Worm (Caenorhabditis elegans) whole organism, young adult: ENCODE measurements around the gene gst-4.

Experiments used
- D2030.7 ChIP-seq: fragments of 200-800 bp; sonication (Bioruptor generic); IDR thresholded peaks from 2 replicates; pipeline ENCODE4 v1.3.6; 2022; ENCODE audit warnings: missing genetic modification reagents, missing genetic modification characterization, missing compliant biosample characterization
- F10E7.11 ChIP-seq: sonication (generic microtip); optimal IDR thresholded peaks from 2 replicates; lab custom pipeline; 2017; ENCODE audit warnings: mild to moderate bottlenecking, missing genetic modification characterization, moderate library complexity, missing compliant biosample characterization
- F22D6.2 ChIP-seq: sonication (generic microtip); optimal IDR thresholded peaks from 2 replicates; lab custom pipeline; 2016; ENCODE audit warnings: mild to moderate bottlenecking, missing genetic modification characterization, missing compliant biosample characterization
- F33H1.4 ChIP-seq: fragments of 200-800 bp; sonication (Bioruptor generic); IDR thresholded peaks from 2 replicates; pipeline ENCODE4 v1.3.6; 2022; ENCODE audit warnings: missing genetic modification reagents, missing genetic modification characterization, missing compliant biosample characterization
- F52B5.7 ChIP-seq: sonication (generic microtip); optimal IDR thresholded peaks from 2 replicates; lab custom pipeline; 2016; ENCODE audit warnings: mild to moderate bottlenecking, missing genetic modification characterization, missing compliant biosample characterization
- F55B11.4 ChIP-seq: sonication (generic microtip); optimal IDR thresholded peaks from 2 replicates; lab custom pipeline; 2016; ENCODE audit warnings: missing compliant biosample characterization, missing genetic modification characterization, borderline replicate concordance; ENCODE audit not compliant: insufficient read depth
- K12H6.12 ChIP-seq: fragments of 200-800 bp; sonication (Bioruptor generic); optimal IDR thresholded peaks from 2 replicates; lab custom pipeline; 2018; ENCODE audit warnings: mild to moderate bottlenecking, missing genetic modification characterization, missing compliant biosample characterization
- T07F8.4 ChIP-seq: sonication (generic microtip); optimal IDR thresholded peaks from 2 replicates; lab custom pipeline; 2016; ENCODE audit warnings: mild to moderate bottlenecking, missing genetic modification characterization, moderate library complexity, missing compliant biosample characterization
- ZK185.1 ChIP-seq: sonication (generic microtip); optimal IDR thresholded peaks from 2 replicates; lab custom pipeline; 2016; ENCODE audit warnings: mild to moderate bottlenecking, missing genetic modification characterization, missing compliant biosample characterization; ENCODE audit not compliant: poor library complexity, severe bottlenecking
- aptf-2 ChIP-seq: fragments of 200-800 bp; sonication (Bioruptor generic); conservative IDR thresholded peaks from 2 replicates; pipeline ENCODE4 v1.3.6; 2022; ENCODE audit warnings: missing genetic modification reagents, missing genetic modification characterization, missing compliant biosample characterization
- bed-2 ChIP-seq: fragments of 200-800 bp; sonication (Bioruptor generic); IDR thresholded peaks from 2 replicates; pipeline ENCODE4 v1.3.6; 2022; ENCODE audit warnings: missing genetic modification reagents, missing genetic modification characterization, missing compliant biosample characterization
- ccch-3 ChIP-seq: fragments of 200-800 bp; sonication (Bioruptor generic); optimal IDR thresholded peaks from 2 replicates; lab custom pipeline; 2018; ENCODE audit warnings: mild to moderate bottlenecking, missing genetic modification characterization, missing compliant biosample characterization
- ceh-100 ChIP-seq: fragments of 200-800 bp; sonication (Bioruptor generic); IDR thresholded peaks from 2 replicates; pipeline ENCODE4 v1.3.6; 2022; ENCODE audit warnings: missing genetic modification reagents, missing genetic modification characterization, missing compliant biosample characterization
- ceh-27 ChIP-seq: fragments of 200-800 bp; sonication (Bioruptor generic); optimal IDR thresholded peaks from 2 replicates; lab custom pipeline; 2018; ENCODE audit warnings: mild to moderate bottlenecking, missing genetic modification characterization, moderate library complexity, missing compliant biosample characterization
- ceh-40 ChIP-seq: fragments of 200-800 bp; sonication (Bioruptor generic); IDR thresholded peaks from 2 replicates; pipeline ENCODE4 v1.3.6; 2022; ENCODE audit warnings: missing genetic modification characterization, missing compliant biosample characterization
- ceh-79 ChIP-seq: sonication (generic microtip); optimal IDR thresholded peaks from 2 replicates; lab custom pipeline; 2017; ENCODE audit warnings: mild to moderate bottlenecking, missing genetic modification characterization, missing compliant biosample characterization
- die-1 ChIP-seq: sonication (generic microtip); optimal IDR thresholded peaks from 2 replicates; lab custom pipeline; 2016; ENCODE audit warnings: missing genotype, mild to moderate bottlenecking, missing genetic modification characterization, missing compliant biosample characterization
- egl-18 ChIP-seq: fragments of 200-800 bp; sonication (Bioruptor generic); IDR thresholded peaks from 2 replicates; pipeline ENCODE4 v1.3.6; 2022; ENCODE audit warnings: missing genetic modification reagents, missing genetic modification characterization, missing compliant biosample characterization
- egrh-3 ChIP-seq: fragments of 200-800 bp; sonication (Bioruptor generic); IDR thresholded peaks from 2 replicates; pipeline ENCODE4 v1.3.6; 2022; ENCODE audit warnings: missing genetic modification reagents, missing genetic modification characterization, missing compliant biosample characterization
- gei-17 ChIP-seq: fragments of 200-800 bp; sonication (Bioruptor generic); optimal IDR thresholded peaks from 2 replicates; lab custom pipeline; 2018; ENCODE audit warnings: mild to moderate bottlenecking, missing genetic modification characterization, missing compliant biosample characterization
- lir-1 ChIP-seq: fragments of 200-800 bp; sonication (Bioruptor generic); conservative IDR thresholded peaks from 2 replicates; pipeline ENCODE4 v1.3.6; 2022; ENCODE audit warnings: missing genetic modification reagents, missing genetic modification characterization, missing compliant biosample characterization
- lsl-1 ChIP-seq: fragments of 200-800 bp; sonication (Bioruptor generic); optimal IDR thresholded peaks from 2 replicates; lab custom pipeline; 2018; ENCODE audit warnings: mild to moderate bottlenecking, missing genetic modification characterization, moderate library complexity, missing compliant biosample characterization
- madf-10 ChIP-seq: sonication (generic microtip); optimal IDR thresholded peaks from 2 replicates; lab custom pipeline; 2016; ENCODE audit warnings: mild to moderate bottlenecking, missing genetic modification characterization, missing compliant biosample characterization
- madf-6 ChIP-seq: fragments of 200-800 bp; sonication (Bioruptor generic); IDR thresholded peaks from 2 replicates; pipeline ENCODE4 v1.3.6; 2022; ENCODE audit warnings: missing genetic modification reagents, missing genetic modification characterization, missing compliant biosample characterization
- madf-8 ChIP-seq: fragments of 200-800 bp; sonication (Bioruptor generic); conservative IDR thresholded peaks from 2 replicates; pipeline ENCODE4 v1.3.6; 2022; ENCODE audit warnings: missing genetic modification reagents, missing genetic modification characterization, missing compliant biosample characterization
- mes-4 ChIP-seq: sonication (generic microtip); optimal IDR thresholded peaks from 2 replicates; lab custom pipeline; 2016; ENCODE audit warnings: missing genotype, missing genetic modification characterization, missing compliant biosample characterization
- mxl-1 ChIP-seq: sonication (generic microtip); optimal IDR thresholded peaks from 2 replicates; lab custom pipeline; 2016; ENCODE audit warnings: missing genetic modification characterization, missing compliant biosample characterization
- nhr-179 ChIP-seq: sonication (generic microtip); optimal IDR thresholded peaks from 2 replicates; lab custom pipeline; 2016; ENCODE audit warnings: mild to moderate bottlenecking, missing genetic modification characterization, missing compliant biosample characterization
- pha-4 ChIP-seq: fragments of 150-350 bp; sonication (generic microtip); optimal IDR thresholded peaks from 2 replicates; lab custom pipeline; 2014; ENCODE audit warnings: missing biosample characterization, missing genetic modification reagents, missing genetic modification characterization
- rcor-1 ChIP-seq: fragments of 200-800 bp; sonication (Bioruptor generic); IDR thresholded peaks from 2 replicates; pipeline ENCODE4 v1.3.6; 2022; ENCODE audit warnings: missing genetic modification reagents, missing genetic modification characterization, missing compliant biosample characterization
- snpc-1.1 ChIP-seq: sonication (generic microtip); optimal IDR thresholded peaks from 2 replicates; lab custom pipeline; 2017; ENCODE audit warnings: missing genetic modification characterization, mild to moderate bottlenecking, missing compliant biosample characterization, antibody characterized with exemption, moderate library complexity, missing genotype, missing genetic modification reagents; ENCODE audit not compliant: insufficient read depth
- snpc-1.3 ChIP-seq: sonication (generic microtip); optimal IDR thresholded peaks from 2 replicates; lab custom pipeline; 2017; ENCODE audit warnings: missing genetic modification characterization, mild to moderate bottlenecking, missing compliant biosample characterization, antibody characterized with exemption, moderate library complexity, missing genotype, missing genetic modification reagents; ENCODE audit not compliant: insufficient read depth
- snpc-3.4 ChIP-seq: sonication (generic microtip); optimal IDR thresholded peaks from 2 replicates; lab custom pipeline; 2017; ENCODE audit warnings: missing genetic modification characterization, mild to moderate bottlenecking, missing compliant biosample characterization, antibody characterized with exemption, moderate library complexity, missing genotype, missing genetic modification reagents
- snpc-4 ChIP-seq, 5 experiments: fragments of 150-350 bp in 1 of 5; sonication (generic microtip) in 4 of 5; optimal IDR thresholded peaks; 2 replicates each; lab custom pipeline; 2014 to 2018; ENCODE audit warnings: missing genetic modification characterization in 5 of 5, missing biosample characterization in 3 of 5, antibody characterized with exemption in 2 of 5, mild to moderate bottlenecking in 2 of 5, missing compliant biosample characterization in 2 of 5, missing genotype in 2 of 5, moderate library complexity in 2 of 5, missing genetic modification reagents in 1 of 5
- unc-130 ChIP-seq: sonication (generic microtip); optimal IDR thresholded peaks from 2 replicates; lab custom pipeline; 2016; ENCODE audit warnings: missing genetic modification reagents, missing genetic modification characterization, missing compliant biosample characterization
- unc-62 ChIP-seq: fragments of 150-350 bp; optimal IDR thresholded peaks from 2 replicates; lab custom pipeline; 2014; ENCODE audit warnings: missing biosample characterization, missing genetic modification reagents, missing genetic modification characterization
- zfh-2 ChIP-seq: fragments of 200-800 bp; sonication (Bioruptor generic); conservative IDR thresholded peaks from 2 replicates; pipeline ENCODE4 v1.3.6; 2022; ENCODE audit warnings: missing genetic modification reagents, missing genetic modification characterization, missing compliant biosample characterization

Gene gst-4

ce11 chrIV:10110870-10111269 is 31.2 kb upstream of the gst-4 start:
- TF ChIP-seq egrh-3 (peak; percentile 82; the same call in 1 of the 2 replicates), zfh-2 (GFP tag; lab: Robert Waterston, UW) (peak; percentile 87), egl-18 (GFP tag; lab: Robert Waterston, UW) (no peak)

- TF ChIP-seq aptf-2 (GFP tag; lab: Robert Waterston, UW) (no peak), unc-130 (no peak)
These were observed 30.6 kb upstream of the gst-4 start, which contains the start of gene spch-1 for ce11 chrIV:10111441-10111840. Gene spch-1 (minus strand): TSS chrIV:10111541.

- TF ChIP-seq ceh-79 (tag; lab: Kevin White, UChicago) (no peak), ceh-27 (no peak), F10E7.11 (tag; lab: Kevin White, UChicago) (no peak), ccch-3 (no peak)
These were observed 29.5 kb upstream of the gst-4 start, which contains the start of gene nsph-3.2 for ce11 chrIV:10112570-10112969. Gene nsph-3.2 (plus strand): TSS chrIV:10112870.

- TF ChIP-seq bed-2 (GFP tag; lab: Robert Waterston, UW) = no peak
- no peak for TF ChIP-seq madf-8 (GFP tag; lab: Robert Waterston, UW)
- no peak for TF ChIP-seq F52B5.7
- TF ChIP-seq ceh-40 = no peak
- no peak for TF ChIP-seq snpc-1.3
- no peak for TF ChIP-seq die-1 (tag; lab: Kevin White, UChicago)
- TF ChIP-seq ceh-100 (GFP tag; lab: Robert Waterston, UW) = no peak
- TF ChIP-seq gei-17 (GFP tag; lab: Kevin White, UChicago) = no peak
- no peak for TF ChIP-seq rcor-1 (GFP tag; lab: Robert Waterston, UW)
- no peak for TF ChIP-seq F33H1.4 (GFP tag; lab: Robert Waterston, UW)
- no peak for TF ChIP-seq madf-10 (tag; lab: Kevin White, UChicago)
- TF ChIP-seq ZK185.1 = no peak
- TF ChIP-seq F55B11.4 (tag; lab: Kevin White, UChicago) = no peak
- no peak for TF ChIP-seq F22D6.2
- TF ChIP-seq lir-1 (GFP tag; lab: Robert Waterston, UW) = no peak
- no peak for TF ChIP-seq T07F8.4
- TF ChIP-seq snpc-4 (GFP tag; optimal IDR thresholded peaks at IDR 0.05; lab: Kevin White, UChicago) = no peak
- no peak for TF ChIP-seq snpc-4 (tag; optimal IDR thresholded peaks at IDR 0.05; lab: Kevin White, UChicago)
- TF ChIP-seq nhr-179 = no peak
- TF ChIP-seq D2030.7 (GFP tag; lab: Robert Waterston, UW) = no peak
- TF ChIP-seq K12H6.12 (tag; lab: Kevin White, UChicago) = no peak
These were observed 26.9 kb upstream of the gst-4 start, which contains the start of gene C04G2.10 for ce11 chrIV:10115142-10115541. Gene C04G2.10 (plus strand): TSS chrIV:10115442.

- no peak for TF ChIP-seq mes-4 (tag; lab: Kevin White, UChicago)
- TF ChIP-seq snpc-4 (GFP tag; optimal IDR thresholded peaks at IDR 0.05; lab: Kevin White, UChicago) = peak; percentile 72
- peak; percentile 53 to 91 (median 68) for TF ChIP-seq snpc-4 (tag; optimal IDR thresholded peaks at IDR 0.05; lab: Kevin White, UChicago)
- no peak for TF ChIP-seq unc-62 (GFP tag; lab: Kevin White, UChicago)
- peak; percentile 19 for TF ChIP-seq snpc-3.4 (tag; lab: Kevin White, UChicago)
- 0 out of 2 replicates have a peak, but pooled peaks have one; percentile 17 for TF ChIP-seq madf-6 (GFP tag; lab: Robert Waterston, UW)
- TF ChIP-seq lsl-1 (GFP tag; lab: Kevin White, UChicago) = peak; percentile 17
- TF ChIP-seq pha-4 (tag; lab: Kevin White, UChicago) = no peak
- peak; percentile 85 for TF ChIP-seq snpc-1.1 (tag; lab: Kevin White, UChicago)
- no peak for TF ChIP-seq mxl-1 (tag; lab: Kevin White, UChicago)
- TF ChIP-seq, all 124 proteins: peak for 5
These were observed 25.3 kb upstream of the gst-4 start for ce11 chrIV:10116765-10117164.
